Worm (Caenorhabditis elegans): ENCODE measurements around the gene T03F6.3.
A peak's percentile ranks its signal among the peaks of the same experiment; 100 is the strongest.

ce11 chrIII:13340504-13341274, 48.5 kb upstream of the T03F6.3 start:
- TF ChIP-seq unc-62 (GFP tag; optimal IDR thresholded peaks at IDR 0.05): no peak
- no peak for TF ChIP-seq egl-27 (tag; optimal IDR thresholded peaks at IDR 0.05)
- no peak for TF ChIP-seq ceh-82 (tag; optimal IDR thresholded peaks at IDR 0.05)
- peak; percentile 10 for TF ChIP-seq elt-2 (tag; optimal IDR thresholded peaks at IDR 0.05)
- no peak for TF ChIP-seq nhr-11 (tag; optimal IDR thresholded peaks at IDR 0.05)
- no peak for TF ChIP-seq ZK546.5 (tag; optimal IDR thresholded peaks at IDR 0.05)
- TF ChIP-seq jun-1 (tag; optimal IDR thresholded peaks at IDR 0.05): no peak
